Worm (Caenorhabditis elegans) whole organism, late embryonic: ENCODE measurements around the gene T28D9.16.

Experiments
- ceh-2 ChIP-seq: sonication (generic microtip); optimal IDR thresholded peaks from 2 replicates; lab custom pipeline; 2016; ENCODE audit warnings: missing genotype, missing genetic modification characterization, missing compliant biosample characterization
- elt-2 ChIP-seq: sonication (generic microtip); optimal IDR thresholded peaks from 2 replicates; lab custom pipeline; 2016; ENCODE audit warnings: missing genetic modification reagents, missing genetic modification characterization, missing compliant biosample characterization
- pqm-1 ChIP-seq: sonication (generic microtip); optimal IDR thresholded peaks from 2 replicates; lab custom pipeline; 2016; ENCODE audit warnings: missing genetic modification characterization, missing compliant biosample characterization

ce11 chrII:6526136-6526684, 50.7 kb downstream of the T28D9.16 start:
- TF ChIP-seq pqm-1 (tag; lab: Kevin White, UChicago) (no peak), ceh-2 (tag; lab: Kevin White, UChicago) (no peak), elt-2 (tag; lab: Kevin White, UChicago) (no peak)
